Fruit fly (Drosophila melanogaster): ENCODE measurements around the gene CG14132.

The CG14132 gene

dm6 chr3L:11681794-11682193 is 33.3 kb downstream of the CG14132 start, which contains the start of gene TfIIEalpha (continued):
- TF ChIP-seq bbx (GFP tag; IDR thresholded peaks at IDR 0.05; ENCODE audit: partially characterized antibody) = peak; percentile 51; the same call in 1 of the 2 replicates
- TF ChIP-seq CG18764 (GFP tag; optimal IDR thresholded peaks at IDR 0.05) = peak; percentile 57
- no peak for TF ChIP-seq CG7786 (GFP tag; optimal IDR thresholded peaks at IDR 0.05)
- TF ChIP-seq dimm (GFP tag; IDR thresholded peaks at IDR 0.05) = no peak
- TF ChIP-seq CG8359 (GFP tag; optimal IDR thresholded peaks at IDR 0.05; ENCODE audit: borderline replicate concordance) = no peak
- TF ChIP-seq amos (GFP tag; IDR thresholded peaks at IDR 0.05; ENCODE audit: partially characterized antibody) = no peak; the same call in 1 of the 2 replicates
- TF ChIP-seq CG7745 (tag; optimal IDR thresholded peaks at IDR 0.05) = no peak
- TF ChIP-seq ac (GFP tag; optimal IDR thresholded peaks at IDR 0.05) = no peak
- no peak for TF ChIP-seq corto (GFP tag; optimal IDR thresholded peaks at IDR 0.05)
- peak; percentile 91 for TF ChIP-seq Lhr (GFP tag; optimal IDR thresholded peaks at IDR 0.05)
- peak; percentile 8 for TF ChIP-seq zfh2 (GFP tag; optimal IDR thresholded peaks at IDR 0.05)
- TF ChIP-seq CG17829 (tag; optimal IDR thresholded peaks at IDR 0.05) = peak; percentile 41
- 0 out of 2 replicates have a peak, but pooled peaks have one; percentile 3 for TF ChIP-seq H2.0 (GFP tag; IDR thresholded peaks at IDR 0.05)
- no peak for TF ChIP-seq Stat92E (GFP tag; optimal IDR thresholded peaks at IDR 0.05)
- TF ChIP-seq peb (GFP tag; IDR thresholded peaks at IDR 0.05) = no peak
- TF ChIP-seq eyg (GFP tag; optimal IDR thresholded peaks at IDR 0.05) = no peak
- TF ChIP-seq wdn (GFP tag; IDR thresholded peaks at IDR 0.05) = no peak
- no peak for TF ChIP-seq lab (GFP tag; optimal IDR thresholded peaks at IDR 0.05)
- TF ChIP-seq CHES-1-like (GFP tag; optimal IDR thresholded peaks at IDR 0.05) = no peak
- no peak for TF ChIP-seq CG8478 (optimal IDR thresholded peaks at IDR 0.05)
- no peak for TF ChIP-seq BtbVII (GFP tag; optimal IDR thresholded peaks at IDR 0.05)
- TF ChIP-seq CG11696 (GFP tag; IDR thresholded peaks at IDR 0.05) = no peak
- no peak for TF ChIP-seq lbe (GFP tag; optimal IDR thresholded peaks at IDR 0.05)
- no peak for TF ChIP-seq kay (GFP tag; optimal IDR thresholded peaks at IDR 0.05)
- TF ChIP-seq pzg (GFP tag; optimal IDR thresholded peaks at IDR 0.05) = peak; percentile 97
- no peak for TF ChIP-seq Tbp (GFP tag; optimal IDR thresholded peaks at IDR 0.05)
- peak; percentile 78 for TF ChIP-seq sd (tag; optimal IDR thresholded peaks at IDR 0.05)
- TF ChIP-seq unpg (GFP tag; optimal IDR thresholded peaks at IDR 0.05) = no peak
- no peak for TF ChIP-seq sima (GFP tag; optimal IDR thresholded peaks at IDR 0.05)
- TF ChIP-seq bigmax (GFP tag; optimal IDR thresholded peaks at IDR 0.05) = no peak
- TF ChIP-seq Sox100B (GFP tag; optimal IDR thresholded peaks at IDR 0.05) = no peak
- no peak for TF ChIP-seq emc (GFP tag; optimal IDR thresholded peaks at IDR 0.05)
- peak; percentile 41 for TF ChIP-seq lilli (GFP tag; optimal IDR thresholded peaks at IDR 0.05)
- TF ChIP-seq gsb-n (tag; optimal IDR thresholded peaks at IDR 0.05) = no peak
- no peak for TF ChIP-seq CG14667 (GFP tag; IDR thresholded peaks at IDR 0.05)
- no peak for TF ChIP-seq ERR (GFP tag; optimal IDR thresholded peaks at IDR 0.05)
- no peak for TF ChIP-seq tx (GFP tag; optimal IDR thresholded peaks at IDR 0.05)
- TF ChIP-seq slp2 (GFP tag; optimal IDR thresholded peaks at IDR 0.05) = no peak
- TF ChIP-seq Atf-2 (GFP tag; optimal IDR thresholded peaks at IDR 0.05) = no peak
- no peak for TF ChIP-seq gsb (GFP tag; IDR thresholded peaks at IDR 0.05)
- TF ChIP-seq CG1647 (GFP tag; optimal IDR thresholded peaks at IDR 0.05) = no peak
- no peak for TF ChIP-seq Aef1 (GFP tag; IDR thresholded peaks at IDR 0.05)
- TF ChIP-seq CG10979 (tag; optimal IDR thresholded peaks at IDR 0.05) = no peak
- peak; percentile 16 for TF ChIP-seq CTCF (GFP tag; optimal IDR thresholded peaks at IDR 0.05)
- peak; percentile 90 for TF ChIP-seq E2f2 (GFP tag; IDR thresholded peaks at IDR 0.05)
- no peak for TF ChIP-seq sr (GFP tag; IDR thresholded peaks at IDR 0.05)
- no peak for TF ChIP-seq CG7357 (GFP tag; IDR thresholded peaks at IDR 0.05)
- no peak for TF ChIP-seq Eip74EF (GFP tag; optimal IDR thresholded peaks at IDR 0.05)
- no peak for TF ChIP-seq CG15073 (GFP tag; optimal IDR thresholded peaks at IDR 0.05)
- TF ChIP-seq CG5180 (GFP tag; optimal IDR thresholded peaks at IDR 0.05) = no peak
- no peak for TF ChIP-seq CG12299 (tag; optimal IDR thresholded peaks at IDR 0.05)
- TF ChIP-seq CG14441 (GFP tag; IDR thresholded peaks at IDR 0.05) = no peak

All from whole organism, embryonic.